Worm (Caenorhabditis elegans): Measurements from ENCODE around the gene R09D1.13.
"Not testable (repeated sequence)": the region's sequence is repeated elsewhere in the genome, so short reads cannot be mapped to it uniquely, and the experiment has no call there.

The R09D1.13 gene

DNA sequence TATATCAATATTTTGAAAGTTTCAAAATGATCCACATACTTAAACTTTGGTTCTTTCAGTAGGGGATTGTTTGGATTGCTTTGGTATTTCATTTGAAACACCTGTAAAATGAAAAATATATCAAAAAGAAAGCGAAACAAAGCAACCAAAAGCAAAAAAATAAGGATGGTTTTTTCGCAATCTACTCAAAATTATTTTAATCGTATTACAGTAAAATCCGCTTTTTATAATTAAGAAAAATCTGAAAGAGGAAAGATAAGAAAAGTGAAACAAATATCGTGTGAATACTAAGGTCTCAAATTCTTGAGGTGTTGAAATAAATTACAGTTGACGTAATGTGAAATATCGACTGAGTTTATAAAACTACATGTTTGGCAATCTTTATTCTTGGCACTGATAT lies 20.8 kb upstream of the R09D1.13 start, which contains the start of gene chil-22:
Gene chil-22 (minus strand): TSS at position 101 of the 400 bp plus-strand sequence.
- no peak for TF ChIP-seq ztf-1 (GFP tag; conservative IDR thresholded peaks at IDR 0.05)
- no peak for TF ChIP-seq unc-62 (GFP tag; optimal IDR thresholded peaks at IDR 0.05)
- no peak for TF ChIP-seq unc-55 (GFP tag; optimal IDR thresholded peaks at IDR 0.05)
- TF ChIP-seq blmp-1 (tag; optimal IDR thresholded peaks at IDR 0.05; ENCODE audit: insufficient read depth) = no peak
- TF ChIP-seq dmd-4 (tag; optimal IDR thresholded peaks at IDR 0.05) = no peak
- no peak for TF ChIP-seq fos-1 (tag; optimal IDR thresholded peaks at IDR 0.05)
- TF ChIP-seq nhr-23 (tag; optimal IDR thresholded peaks at IDR 0.05) = no peak
- no peak for TF ChIP-seq nhr-6 (tag; optimal IDR thresholded peaks at IDR 0.05)
- TF ChIP-seq skn-1 (tag; optimal IDR thresholded peaks at IDR 0.05) = no peak
- TF ChIP-seq ztf-11 (tag; optimal IDR thresholded peaks at IDR 0.05) = no peak
- TF ChIP-seq aly-2 (tag; optimal IDR thresholded peaks at IDR 0.05) = no peak
- no peak for TF ChIP-seq ama-1 (optimal IDR thresholded peaks at IDR 0.05)
- TF ChIP-seq elt-1 (tag; optimal IDR thresholded peaks at IDR 0.05) = no peak
- TF ChIP-seq sma-3 (GFP tag; optimal IDR thresholded peaks at IDR 0.05) = no peak
- no peak for TF ChIP-seq nhr-237 (tag; optimal IDR thresholded peaks at IDR 0.05)
- no peak for TF ChIP-seq nhr-10 (tag; optimal IDR thresholded peaks at IDR 0.05)
- no peak for TF ChIP-seq crh-2 (tag; optimal IDR thresholded peaks at IDR 0.05)
- TF ChIP-seq ceh-82 (tag; optimal IDR thresholded peaks at IDR 0.05) = no peak
- TF ChIP-seq mab-5 (tag; optimal IDR thresholded peaks at IDR 0.05) = no peak
- TF ChIP-seq nhr-129 (tag; optimal IDR thresholded peaks at IDR 0.05) = no peak

DNA sequence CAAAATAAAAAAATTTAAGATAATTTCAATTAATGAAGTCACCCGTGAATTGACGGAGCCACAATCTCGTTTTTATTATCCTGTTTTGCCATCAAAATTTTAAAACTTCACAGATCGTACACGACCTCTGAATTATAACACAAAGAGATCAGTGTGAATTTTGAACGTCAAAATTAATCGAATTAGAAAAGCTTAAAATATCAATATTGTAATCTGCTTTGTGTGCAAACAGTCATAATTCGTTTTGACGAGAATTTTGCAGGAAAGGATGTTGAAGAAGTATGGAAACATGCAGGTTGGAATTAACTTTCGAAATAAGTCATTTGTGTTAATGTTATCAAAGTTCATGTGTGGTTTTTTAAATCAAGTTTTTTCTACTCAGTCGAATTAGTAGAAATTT lies 16.6 kb upstream of the R09D1.13 start, which contains the start of gene chil-21:
Gene chil-21 (minus strand): TSS at position 101 of the 400 bp plus-strand sequence.
- TF ChIP-seq peb-1, nhr-77, unc-39 (tag; optimal IDR thresholded peaks at IDR 0.05): not testable (repeated sequence)

DNA sequence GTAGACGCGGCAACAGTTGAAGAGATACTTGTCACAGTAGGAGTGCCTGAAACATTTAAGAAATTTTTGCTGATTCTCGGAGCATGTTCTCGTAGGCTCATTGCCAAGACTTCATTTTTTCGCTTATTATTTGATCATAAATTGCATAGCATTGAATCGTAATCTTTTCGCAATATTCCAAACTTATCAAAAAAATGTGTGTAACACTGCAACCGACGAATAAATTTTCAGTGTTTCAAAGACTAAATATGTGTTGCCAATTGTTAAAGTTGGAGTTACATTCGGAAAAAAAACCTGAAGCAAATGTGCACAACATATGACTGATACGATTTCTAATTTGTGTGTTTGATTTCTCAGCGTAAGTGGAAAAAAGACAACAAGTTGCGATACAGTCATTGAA lies 14.2 kb upstream of the R09D1.13 start, which contains the start of gene R09D1.14:
Gene R09D1.14 (minus strand): TSS at position 101 of the 400 bp plus-strand sequence.
- not testable (repeated sequence) for TF ChIP-seq Y55F3AM.14 (GFP tag; optimal IDR thresholded peaks at IDR 0.05); ama-1 (optimal IDR thresholded peaks at IDR 0.05); mbf-1 (tag; optimal IDR thresholded peaks at IDR 0.05)

DNA sequence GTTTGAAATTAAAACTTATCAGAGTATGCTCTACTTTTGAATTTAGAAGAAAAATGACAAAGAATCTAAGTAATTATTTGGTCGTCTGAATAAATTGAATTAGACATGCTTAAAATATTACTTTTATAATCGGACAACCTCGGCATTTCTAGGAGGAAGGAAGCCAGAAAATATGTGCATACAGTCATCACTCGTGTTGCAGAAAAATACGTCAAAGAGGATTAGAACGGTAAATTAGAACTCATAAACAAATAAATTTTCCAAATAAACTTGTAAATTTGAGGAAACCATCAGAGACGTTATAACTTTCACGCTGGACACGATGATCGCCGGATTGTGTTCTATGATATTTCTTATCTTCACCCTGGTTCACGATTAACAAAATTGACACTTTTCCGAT lies 9.0 kb upstream of the R09D1.13 start, which contains the start of gene chil-19:
Gene chil-19 (minus strand): TSS at position 101 of the 400 bp plus-strand sequence.
- TF ChIP-seq lin-13 (GFP tag; optimal IDR thresholded peaks at IDR 0.05) = no peak
- no peak for TF ChIP-seq blmp-1 (tag; optimal IDR thresholded peaks at IDR 0.05; ENCODE audit: insufficient read depth)
- TF ChIP-seq unc-62 (GFP tag; optimal IDR thresholded peaks at IDR 0.05) = no peak
- TF ChIP-seq elt-3 (tag; optimal IDR thresholded peaks at IDR 0.05) = no peak
- no peak for TF ChIP-seq nhr-23 (tag; optimal IDR thresholded peaks at IDR 0.05)
- TF ChIP-seq ztf-1 (GFP tag; conservative IDR thresholded peaks at IDR 0.05) = no peak
- no peak for TF ChIP-seq nhr-11 (tag; optimal IDR thresholded peaks at IDR 0.05)
- no peak for TF ChIP-seq nhr-10 (tag; optimal IDR thresholded peaks at IDR 0.05)
- TF ChIP-seq nhr-237 (tag; optimal IDR thresholded peaks at IDR 0.05) = no peak
- TF ChIP-seq nhr-129 (tag; optimal IDR thresholded peaks at IDR 0.05) = no peak
- TF ChIP-seq ztf-11 (tag; optimal IDR thresholded peaks at IDR 0.05) = no peak
- no peak for TF ChIP-seq alr-1 (tag; optimal IDR thresholded peaks at IDR 0.05)
- TF ChIP-seq unc-55 (GFP tag; optimal IDR thresholded peaks at IDR 0.05) = no peak
- no peak for TF ChIP-seq R02D3.7 (tag; optimal IDR thresholded peaks at IDR 0.05)
- TF ChIP-seq nhr-12 (tag; optimal IDR thresholded peaks at IDR 0.05) = no peak
- TF ChIP-seq nhr-77 (tag; optimal IDR thresholded peaks at IDR 0.05) = no peak
- no peak for TF ChIP-seq ZK546.5 (tag; optimal IDR thresholded peaks at IDR 0.05)

DNA sequence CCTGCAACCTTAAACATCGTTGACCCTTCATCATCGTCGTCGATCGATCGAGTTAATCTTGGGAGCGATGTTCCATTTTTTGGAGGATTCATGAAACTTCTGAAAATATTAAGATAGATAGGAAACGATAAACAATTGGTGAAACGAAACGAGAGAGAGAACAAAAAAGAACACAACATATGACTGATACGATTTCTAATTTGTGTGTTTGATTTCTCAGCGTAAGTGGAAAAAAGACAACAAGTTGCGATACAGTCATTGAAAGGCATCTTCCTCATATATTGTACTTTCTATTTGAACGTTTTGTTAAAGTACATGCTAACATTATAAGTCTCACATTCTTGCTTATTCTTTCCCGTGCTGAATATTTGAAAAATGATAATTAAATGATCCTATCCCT lies 6.9 kb upstream of the R09D1.13 start, which contains the start of gene R09D1.12:
Gene R09D1.12 (minus strand): TSS at position 101 of the 400 bp plus-strand sequence.
- TF ChIP-seq skn-1, ztf-4, ceh-82 (tag; optimal IDR thresholded peaks at IDR 0.05): not testable (repeated sequence)

DNA sequence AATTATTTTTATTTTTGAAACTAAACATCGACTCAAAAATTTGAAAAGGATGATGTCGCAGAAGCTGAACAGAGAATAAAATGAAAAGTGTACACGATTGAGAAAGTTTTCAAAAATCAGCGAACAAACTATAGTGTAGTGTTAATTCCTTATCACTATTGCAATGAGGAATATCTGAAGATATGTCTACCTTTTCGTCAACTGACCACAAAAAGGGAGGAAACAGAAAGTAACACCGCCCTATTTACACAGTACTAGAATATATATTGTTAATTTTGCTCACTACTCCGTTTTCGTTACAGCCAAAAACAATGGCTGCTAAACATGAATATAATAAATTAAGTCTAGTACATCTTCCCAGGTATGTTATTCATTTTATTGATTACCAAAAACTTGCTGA lies 2.7 kb upstream of the R09D1.13 start, which contains the start of gene chil-18:
Gene chil-18 (plus strand): TSS at position 301 of the 400 bp plus-strand sequence.
- TF ChIP-seq R02D3.7 (tag; optimal IDR thresholded peaks at IDR 0.05) (no peak), unc-62 (GFP tag; optimal IDR thresholded peaks at IDR 0.05) (no peak), lin-11 (tag; optimal IDR thresholded peaks at IDR 0.05) (no peak), skn-1 (tag; optimal IDR thresholded peaks at IDR 0.05) (no peak)

Data from whole organism, L2 larva.